Fruit fly (Drosophila melanogaster) whole organism, wandering third instar larva: ENCODE data around the gene CG13722.

Experiments used
- Abd-B ChIP-seq: fragments of >200 bp; optimal IDR thresholded peaks from 2 replicates; lab custom pipeline; 2017; ENCODE audit warnings: missing biosample characterization, missing genetic modification characterization
- Dfd ChIP-seq: fragments of >200 bp; optimal IDR thresholded peaks from 2 replicates; lab custom pipeline; 2017; ENCODE audit warnings: missing biosample characterization, missing genetic modification characterization
- Hr78 ChIP-seq: fragments of >200 bp; optimal IDR thresholded peaks from 2 replicates; lab custom pipeline; 2017; ENCODE audit warnings: missing biosample characterization, missing genetic modification characterization
- Myc ChIP-seq: fragments of >200 bp; optimal IDR thresholded peaks from 2 replicates; lab custom pipeline; 2017
- br ChIP-seq: fragments of 200-800 bp; sonication (Bioruptor generic); optimal IDR thresholded peaks from 2 replicates; lab custom pipeline; 2016; ENCODE audit warnings: missing biosample characterization, missing genetic modification characterization
- dmrt93B ChIP-seq: fragments of 200-800 bp; sonication (Bioruptor generic); optimal IDR thresholded peaks from 2 replicates; lab custom pipeline; 2018; ENCODE audit warnings: missing biosample characterization, mild to moderate bottlenecking, missing genetic modification characterization
- lola ChIP-seq: fragments of >200 bp; optimal IDR thresholded peaks from 2 replicates; lab custom pipeline; 2017; ENCODE audit warnings: missing biosample characterization, missing genetic modification characterization
- psq ChIP-seq: fragments of 200-800 bp; sonication (Bioruptor generic); optimal IDR thresholded peaks from 3 replicates; lab custom pipeline; 2017; ENCODE audit warnings: missing biosample characterization, mild to moderate bottlenecking, missing genetic modification characterization, moderate library complexity

DNA sequence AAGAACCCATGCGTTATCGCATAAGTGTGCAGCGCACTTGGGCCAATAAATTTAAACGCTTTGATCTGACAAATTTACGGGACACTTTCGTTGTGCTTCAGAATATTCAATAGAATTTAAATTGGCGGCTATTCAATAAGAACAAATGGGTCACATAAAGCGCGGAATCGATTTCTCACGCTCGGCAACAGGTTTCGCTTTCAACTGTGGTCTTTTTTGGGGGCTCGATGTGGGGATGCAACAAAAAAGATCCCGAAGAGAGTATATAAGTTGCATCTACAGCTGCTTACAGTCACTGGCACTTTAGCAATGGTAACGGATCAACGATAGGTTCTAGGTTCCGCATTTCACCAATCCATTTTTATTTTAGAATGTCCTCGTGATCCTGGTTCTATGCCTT lies 18.0 kb downstream of the CG13722 start, which contains the start of gene CG11349:
- TF ChIP-seq psq (GFP tag; lab: Kevin White, UChicago) (no peak), Dfd (GFP tag; lab: Kevin White, UChicago) (no peak), Abd-B (GFP tag; lab: Kevin White, UChicago) (no peak), Hr78 (GFP tag; lab: Kevin White, UChicago) (no peak), dmrt93B (GFP tag; lab: Kevin White, UChicago) (no peak), br (GFP tag; lab: Kevin White, UChicago) (no peak), Myc (lab: Kevin White, UChicago) (no peak), lola (GFP tag; lab: Kevin White, UChicago) (no peak)
